Worm (Caenorhabditis elegans) whole organism, L4/young adult: ENCODE measurements around the gene fbxa-72.

ENCODE experiments used
- W03F9.2 ChIP-seq: fragments of 150-350 bp; optimal IDR thresholded peaks from 2 replicates; lab custom pipeline; 2014; ENCODE audit warnings: missing biosample characterization, missing genetic modification characterization
- dao-5 ChIP-seq: sonication (generic microtip); optimal IDR thresholded peaks from 2 replicates; lab custom pipeline; 2016; ENCODE audit warnings: missing genotype, missing genetic modification characterization, moderate library complexity, missing compliant biosample characterization
- him-1 ChIP-seq: sonication (generic microtip); optimal IDR thresholded peaks from 2 replicates; lab custom pipeline; 2016; ENCODE audit warnings: missing genotype, missing genetic modification reagents, missing genetic modification characterization, missing compliant biosample characterization

The fbxa-72 gene

DNA sequence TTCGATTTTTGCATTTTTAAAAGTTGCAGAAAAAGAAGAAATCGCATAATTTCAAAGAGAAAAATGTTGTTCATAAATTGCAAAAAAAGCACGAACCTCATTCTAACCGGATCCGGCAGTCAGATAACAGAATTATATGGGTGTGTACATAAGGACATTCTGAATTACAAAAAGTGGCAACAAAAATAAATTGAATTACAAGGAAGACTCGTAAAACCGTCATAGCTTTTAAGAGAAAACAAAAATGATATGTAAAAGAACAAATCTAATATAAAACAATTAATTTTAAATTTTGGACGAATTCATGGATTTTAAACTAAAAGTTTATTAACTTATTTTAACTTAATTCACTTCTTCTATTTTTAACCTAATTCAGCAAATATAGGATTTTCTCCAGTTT is 16.3 kb downstream of the fbxa-72 start, which contains the start of gene F31F4.17:
TSS of gene F31F4.17 (minus strand) at position 101 of the 400 bp plus-strand sequence.
- no peak for TF ChIP-seq dao-5
- TF ChIP-seq W03F9.2 (tag; lab: Kevin White, UChicago) = no peak
- TF ChIP-seq him-1 (tag; lab: Kevin White, UChicago) = no peak

DNA sequence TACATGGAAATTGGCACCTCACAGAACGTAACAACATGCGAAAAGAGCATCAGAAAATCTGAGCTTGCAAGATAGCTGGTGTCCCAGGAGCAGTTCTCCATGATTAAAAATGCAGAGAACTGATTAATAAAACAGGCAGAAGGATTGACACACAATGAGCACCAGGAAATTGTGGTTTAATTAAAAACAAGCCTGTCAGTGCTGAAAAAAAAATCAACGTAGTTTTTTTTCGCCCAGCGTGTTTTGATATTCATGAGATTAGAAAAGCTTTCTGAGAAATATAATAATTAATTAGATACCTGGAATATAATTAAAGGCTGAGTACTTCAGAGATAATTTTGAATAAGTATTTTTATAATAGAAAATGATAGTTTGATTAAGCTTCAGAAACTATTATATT is 18.9 kb downstream of the fbxa-72 start, which contains the start of gene srh-246:
TSS of gene srh-246 (minus strand) at position 101 of the 400 bp plus-strand sequence.
- no peak for TF ChIP-seq him-1 (tag; lab: Kevin White, UChicago)
- no peak for TF ChIP-seq W03F9.2 (tag; lab: Kevin White, UChicago)
- TF ChIP-seq dao-5 = no peak

DNA sequence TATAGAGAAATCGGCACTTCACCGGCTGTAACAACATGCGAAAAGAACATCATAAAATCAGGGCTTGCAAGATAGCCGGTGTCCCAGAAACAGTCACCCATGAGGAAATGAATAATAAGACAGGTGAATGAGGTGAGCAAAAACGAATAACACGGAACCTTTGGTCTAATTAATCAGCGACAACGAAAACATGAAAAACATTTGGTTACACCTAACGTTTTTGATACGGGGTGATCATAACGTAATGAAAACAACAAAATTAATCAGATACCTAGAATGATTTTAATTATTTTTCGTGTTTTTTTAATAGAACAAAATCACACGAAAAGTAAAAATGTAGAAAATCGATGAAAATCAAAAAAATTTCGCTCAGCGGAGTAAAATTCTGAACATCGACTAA is 20.7 kb downstream of the fbxa-72 start, which contains the start of gene srh-245:
TSS of gene srh-245 (minus strand) at position 101 of the 400 bp plus-strand sequence.
- no peak for TF ChIP-seq dao-5
- TF ChIP-seq him-1 (tag; lab: Kevin White, UChicago) = no peak
- TF ChIP-seq W03F9.2 (tag; lab: Kevin White, UChicago) = no peak

DNA sequence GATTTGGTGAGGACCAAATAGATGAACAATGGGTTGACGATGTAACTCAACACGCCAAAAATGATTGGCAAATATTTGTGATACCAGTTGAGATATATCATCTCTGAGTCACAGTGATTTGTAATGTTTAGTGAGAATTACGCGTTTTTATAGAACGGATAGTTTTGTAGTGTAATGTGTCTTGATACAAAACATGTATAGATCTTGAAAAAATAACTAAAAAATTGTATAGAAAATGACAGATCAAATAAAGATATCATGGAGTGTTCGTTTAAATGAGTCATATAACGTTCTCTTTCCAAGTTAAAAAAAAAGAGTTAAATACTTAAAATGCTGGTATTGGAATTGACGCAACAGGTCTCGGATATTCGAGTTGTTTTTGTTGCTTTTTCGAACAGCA is 22.2 kb downstream of the fbxa-72 start, which contains the start of gene srj-6:
TSS of gene srj-6 (minus strand) at position 101 of the 400 bp plus-strand sequence.
- TF ChIP-seq him-1 (tag; lab: Kevin White, UChicago) (no peak), W03F9.2 (tag; lab: Kevin White, UChicago) (no peak), dao-5 (no peak)

DNA sequence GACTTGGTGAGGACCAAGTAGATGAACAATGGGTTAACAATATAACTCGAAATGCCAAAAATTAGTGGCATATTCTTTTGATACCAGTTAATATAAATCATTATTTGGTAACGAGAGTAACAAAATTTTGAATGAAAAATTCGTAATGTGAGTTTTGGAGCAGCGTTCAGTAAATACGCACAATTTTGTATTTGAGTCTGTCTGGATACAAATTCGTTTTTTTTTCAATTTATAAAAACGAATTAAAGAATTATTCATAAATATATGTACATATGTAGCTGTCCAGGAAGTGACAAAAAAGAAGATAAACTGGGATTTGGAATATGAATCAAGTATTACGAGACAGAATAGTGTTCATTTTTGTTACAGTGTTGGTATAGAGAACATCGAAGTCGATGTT is 23.6 kb downstream of the fbxa-72 start, which contains the start of gene srj-5:
TSS of gene srj-5 (minus strand) at position 101 of the 400 bp plus-strand sequence.
- TF ChIP-seq him-1 (tag; lab: Kevin White, UChicago) = no peak
- TF ChIP-seq dao-5 = no peak
- no peak for TF ChIP-seq W03F9.2 (tag; lab: Kevin White, UChicago)

DNA sequence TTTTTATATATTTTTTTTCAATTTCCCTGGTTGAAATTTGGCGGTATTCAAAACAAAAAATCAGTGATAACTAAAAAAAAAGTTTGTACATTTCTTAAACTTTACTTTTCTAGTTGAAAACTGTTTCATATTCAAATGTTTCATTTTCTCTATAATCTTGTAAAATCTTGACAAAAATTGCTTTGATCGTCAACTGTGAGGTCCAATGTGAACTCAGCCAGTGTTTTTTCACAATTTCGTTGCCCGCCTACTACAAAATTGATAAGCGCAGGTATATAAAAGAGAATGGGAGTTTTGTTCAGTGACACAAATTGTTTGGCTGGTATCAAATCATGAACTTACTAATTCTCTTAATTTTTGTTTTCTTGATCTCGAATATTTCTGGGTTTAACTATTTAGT is 29.7 kb downstream of the fbxa-72 start, which contains the start of gene ugt-42:
TSS of gene ugt-42 (plus strand) at position 301 of the 400 bp plus-strand sequence.
- TF ChIP-seq W03F9.2 (tag; lab: Kevin White, UChicago) (no peak), him-1 (tag; lab: Kevin White, UChicago) (no peak), dao-5 (no peak)

DNA sequence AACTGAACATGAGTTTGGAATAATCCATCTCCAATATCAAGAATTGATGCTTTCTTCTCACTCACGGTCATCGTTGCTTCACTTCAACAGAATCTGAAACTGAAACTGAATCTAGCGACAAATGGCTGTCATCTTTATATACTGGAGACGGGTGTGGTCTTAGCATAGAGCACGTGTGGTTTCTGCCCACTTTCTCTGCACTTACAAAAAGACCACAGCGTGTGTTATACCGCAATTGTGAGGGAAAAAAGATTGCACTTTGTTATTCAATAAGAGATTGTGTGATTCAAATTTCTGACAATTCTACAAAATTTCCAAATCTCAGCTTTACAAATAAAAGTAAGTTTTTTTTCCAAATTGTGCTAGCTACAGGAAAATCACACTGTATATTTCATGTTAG is 30.4 kb downstream of the fbxa-72 start, which contains the start of gene F48G7.12:
TSS of gene F48G7.12 (minus strand) at position 101 of the 400 bp plus-strand sequence.
- TF ChIP-seq him-1 (tag; lab: Kevin White, UChicago) (no peak), dao-5 (no peak), W03F9.2 (tag; lab: Kevin White, UChicago) (no peak)

DNA sequence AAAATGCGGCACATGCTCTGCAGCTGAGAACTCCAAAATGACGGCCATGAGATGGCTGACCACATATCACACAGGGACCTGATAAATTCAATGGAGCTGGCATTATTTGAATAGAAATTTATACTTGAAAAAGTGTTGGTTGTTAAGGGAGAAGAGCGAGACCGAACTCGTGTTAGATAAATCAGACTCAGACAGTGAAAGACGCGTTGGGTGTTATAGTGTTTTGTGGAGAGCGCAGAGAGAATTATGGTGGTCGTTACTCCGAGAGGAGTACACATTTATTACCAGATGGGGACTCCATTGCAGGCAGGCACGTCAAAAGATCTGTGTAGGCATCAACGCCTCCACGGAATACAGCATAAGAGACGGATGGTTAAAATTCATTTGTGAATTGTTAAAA is 33.8 kb downstream of the fbxa-72 start, which contains the start of gene nhr-190:
TSS of gene nhr-190 (minus strand) at position 175 of the 400 bp plus-strand sequence.
- TF ChIP-seq dao-5 (no peak), him-1 (tag; lab: Kevin White, UChicago) (no peak), W03F9.2 (tag; lab: Kevin White, UChicago) (no peak)

DNA sequence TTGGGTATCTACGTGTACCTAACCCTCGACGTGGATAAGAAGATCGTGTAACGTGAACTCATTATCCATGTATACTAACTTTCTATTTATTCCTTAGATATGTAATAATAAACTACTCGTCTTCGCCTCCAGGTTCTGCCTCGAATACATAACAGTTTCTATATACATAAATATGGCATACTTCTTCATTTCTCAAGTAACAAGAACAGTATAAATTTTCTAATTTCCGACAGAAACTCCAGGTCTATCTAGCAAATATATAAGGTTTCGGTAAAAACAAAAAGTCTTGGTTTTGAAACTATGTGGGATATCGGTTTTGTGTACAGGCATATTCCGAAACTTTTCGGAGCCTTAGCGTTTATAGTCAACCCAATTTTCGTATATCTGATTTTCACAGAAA is 38.2 kb downstream of the fbxa-72 start, which contains the start of gene srj-37:
TSS of gene srj-37 (plus strand) at position 301 of the 400 bp plus-strand sequence.
- no peak for TF ChIP-seq W03F9.2 (tag; lab: Kevin White, UChicago)
- no peak for TF ChIP-seq him-1 (tag; lab: Kevin White, UChicago)
- no peak for TF ChIP-seq dao-5

DNA sequence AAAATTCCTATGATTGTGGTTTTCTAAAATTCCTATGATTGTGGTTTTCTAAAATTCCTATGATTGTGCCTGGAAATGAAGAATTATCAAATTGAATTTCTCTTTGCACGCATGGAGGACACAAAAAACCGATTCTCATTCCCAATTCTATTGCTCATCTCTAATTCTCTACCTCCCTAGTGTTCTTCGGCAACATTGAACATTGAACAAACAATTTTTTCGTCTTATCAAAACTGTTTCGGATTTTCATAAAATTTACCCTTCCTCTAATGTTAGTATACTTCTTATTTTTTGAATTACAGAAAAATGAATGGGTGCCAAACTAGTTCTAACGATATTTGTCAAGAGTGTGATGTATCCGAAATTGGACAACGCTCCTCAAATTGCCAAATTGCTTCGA is 40.3 kb downstream of the fbxa-72 start, which contains the start of gene pals-31:
TSS of gene pals-31 (plus strand) at position 301 of the 400 bp plus-strand sequence.
- TF ChIP-seq W03F9.2 (tag; lab: Kevin White, UChicago) (no peak), him-1 (tag; lab: Kevin White, UChicago) (no peak), dao-5 (no peak)

DNA sequence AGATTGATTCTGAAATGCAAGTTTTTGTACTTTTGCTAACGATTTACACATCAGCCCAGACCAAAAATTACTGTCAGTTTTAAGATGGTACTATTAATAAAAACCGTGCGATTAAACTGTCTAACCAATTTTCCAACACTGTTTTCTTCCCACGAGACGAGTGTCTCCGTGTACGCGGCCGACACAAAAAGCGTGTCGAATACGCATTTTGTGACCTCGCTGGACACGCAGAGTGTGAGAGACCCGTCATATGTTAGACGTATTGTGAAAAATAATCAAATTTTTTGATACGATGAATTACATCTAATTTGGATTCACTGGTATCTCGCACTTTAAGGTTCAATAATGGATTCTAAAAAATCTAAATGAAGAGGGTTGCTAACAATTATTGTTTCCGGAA is 40.9 kb downstream of the fbxa-72 start:
- TF ChIP-seq dao-5 (no peak), him-1 (tag; lab: Kevin White, UChicago) (no peak), W03F9.2 (tag; lab: Kevin White, UChicago) (no peak)

DNA sequence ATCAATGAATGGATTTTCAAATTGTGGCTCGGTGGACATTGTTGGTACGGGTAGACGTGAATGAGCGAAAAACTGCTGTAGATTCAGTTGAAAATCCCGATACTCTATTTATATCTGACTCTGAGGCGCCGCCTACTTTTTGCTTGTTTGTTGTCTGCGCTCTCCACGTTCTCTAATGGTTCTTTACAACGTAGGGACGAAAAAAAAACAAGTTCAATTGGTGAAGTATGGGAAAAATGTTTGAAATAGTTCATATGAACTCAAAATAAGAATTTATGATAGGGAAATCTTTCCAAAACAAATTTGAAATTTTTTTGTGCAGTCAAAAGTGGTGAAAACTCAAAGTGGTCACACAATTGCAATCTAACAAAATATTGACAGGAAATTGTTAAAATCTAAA is 41.7 kb downstream of the fbxa-72 start, which contains the start of gene F48G7.10:
TSS of gene F48G7.10 (minus strand) at position 101 of the 400 bp plus-strand sequence.
- TF ChIP-seq W03F9.2 (tag; lab: Kevin White, UChicago) (no peak), him-1 (tag; lab: Kevin White, UChicago) (no peak), dao-5 (no peak)

DNA sequence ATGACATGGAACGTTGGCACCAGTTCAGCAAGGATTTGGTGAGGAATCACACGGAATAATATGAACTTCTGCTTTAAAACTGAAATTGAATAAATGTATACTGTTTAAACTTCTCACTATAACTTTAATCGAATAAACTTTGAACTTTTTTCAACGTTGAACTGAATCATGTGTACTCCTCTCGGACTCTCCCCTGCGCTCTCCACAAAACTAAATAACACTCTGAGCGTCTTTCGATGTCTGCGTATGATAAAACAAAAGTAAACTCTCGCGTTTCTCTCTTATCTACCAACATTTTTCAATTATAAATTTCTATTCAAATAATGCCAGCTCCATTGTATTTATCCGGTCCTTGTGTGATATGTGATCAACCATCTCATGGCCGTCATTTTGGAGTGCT is 44.7 kb downstream of the fbxa-72 start:
- TF ChIP-seq him-1 (tag; lab: Kevin White, UChicago) = no peak
- no peak for TF ChIP-seq dao-5
- TF ChIP-seq W03F9.2 (tag; lab: Kevin White, UChicago) = no peak

DNA sequence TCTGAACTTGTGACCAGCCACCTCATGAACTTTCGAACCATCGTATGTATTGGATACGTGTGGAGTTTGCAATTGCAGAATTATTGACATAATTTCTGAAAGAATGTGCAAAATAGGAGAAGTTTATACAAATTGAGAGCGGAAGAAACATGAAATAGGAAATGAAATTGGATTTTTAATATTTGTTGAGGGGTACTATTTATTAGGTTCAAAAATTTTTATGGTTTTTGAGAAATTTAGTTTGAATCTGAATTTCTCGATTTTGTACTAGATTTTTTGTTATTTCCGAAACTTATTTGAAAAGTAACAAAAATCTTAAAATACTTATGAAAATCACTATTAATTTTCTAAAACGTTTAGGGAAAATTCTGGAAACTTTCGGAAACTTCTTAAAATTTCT is 48.0 kb downstream of the fbxa-72 start, which contains the start of gene F48G7.9:
TSS of gene F48G7.9 (minus strand) at position 101 of the 400 bp plus-strand sequence.
- no peak for TF ChIP-seq W03F9.2 (tag; lab: Kevin White, UChicago)
- no peak for TF ChIP-seq dao-5
- TF ChIP-seq him-1 (tag; lab: Kevin White, UChicago) = no peak
